Worm (Caenorhabditis elegans): Measurements from ENCODE around the gene Y37E11AL.2.

The Y37E11AL.2 gene

DNA sequence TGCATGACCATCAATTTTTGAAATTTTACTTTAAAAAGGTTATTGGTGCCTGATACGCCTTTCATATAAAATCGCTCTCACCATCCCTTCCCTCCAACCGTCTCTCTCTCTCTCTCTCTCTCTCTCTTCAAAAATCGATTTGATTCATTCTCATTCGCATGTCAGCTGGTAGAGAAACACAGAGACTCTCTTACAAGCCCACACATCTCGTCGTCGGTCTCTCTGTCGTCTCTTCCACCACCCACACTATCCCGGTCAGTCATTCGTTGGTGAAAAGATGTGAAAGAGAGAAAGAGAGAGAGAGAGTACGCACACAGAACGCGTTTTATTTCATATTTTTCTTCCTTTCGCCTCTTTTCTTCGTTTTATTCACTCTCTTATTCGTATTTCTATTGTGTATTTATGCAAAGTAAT, 44.1 kb downstream of the Y37E11AL.2 start (continued):
- TF ChIP-seq ztf-1 (GFP tag; conservative IDR thresholded peaks at IDR 0.05): no peak
- TF ChIP-seq sma-3 (GFP tag; optimal IDR thresholded peaks at IDR 0.05): peak; percentile 67
- TF ChIP-seq gmeb-1 (tag; optimal IDR thresholded peaks at IDR 0.05): peak; percentile 80
- no peak for TF ChIP-seq ceh-82 (tag; optimal IDR thresholded peaks at IDR 0.05)
- no peak for TF ChIP-seq nhr-12 (tag; optimal IDR thresholded peaks at IDR 0.05)
- TF ChIP-seq nhr-77 (tag; optimal IDR thresholded peaks at IDR 0.05): no peak
- no peak for TF ChIP-seq nhr-237 (tag; optimal IDR thresholded peaks at IDR 0.05)
- peak; percentile 42 for TF ChIP-seq snpc-4 (tag; optimal IDR thresholded peaks at IDR 0.05)
- TF ChIP-seq dmd-4 (tag; optimal IDR thresholded peaks at IDR 0.05): no peak
- peak; percentile 87 for TF ChIP-seq nhr-25 (tag; optimal IDR thresholded peaks at IDR 0.05)
- peak; percentile 77 for TF ChIP-seq lin-13 (GFP tag; optimal IDR thresholded peaks at IDR 0.05)
- no peak for TF ChIP-seq R02D3.7 (tag; optimal IDR thresholded peaks at IDR 0.05)
- TF ChIP-seq sem-4 (tag; optimal IDR thresholded peaks at IDR 0.05): peak; percentile 66
- peak; percentile 71 for TF ChIP-seq ztf-4 (tag; optimal IDR thresholded peaks at IDR 0.05)
- no peak for TF ChIP-seq nhr-23 (tag; optimal IDR thresholded peaks at IDR 0.05)
- TF ChIP-seq mab-5 (tag; optimal IDR thresholded peaks at IDR 0.05): peak; percentile 19

DNA sequence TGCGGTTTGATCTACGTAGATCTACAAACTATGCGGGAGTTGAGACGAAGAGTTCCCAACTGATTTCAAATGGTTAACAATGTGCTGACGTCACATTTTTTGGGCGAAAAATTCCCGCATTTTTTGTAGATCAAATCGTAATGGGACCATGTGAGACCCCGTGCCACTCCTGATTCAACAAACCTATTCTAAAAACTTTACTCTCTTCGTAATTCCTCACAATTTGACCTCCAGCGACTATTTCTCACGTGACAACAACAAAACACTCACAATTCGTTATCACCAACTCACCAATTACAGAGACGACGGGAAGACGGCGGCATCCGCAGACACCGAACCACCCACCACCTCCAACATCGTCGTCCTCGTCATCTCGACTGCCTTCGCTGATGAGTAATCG, 45.4 kb downstream of the Y37E11AL.2 start, which contains the start of gene siah-1:
Gene siah-1 (plus strand): TSS at position 301 of the 400 bp plus-strand sequence.
- TF ChIP-seq nhr-6 (tag; optimal IDR thresholded peaks at IDR 0.05): no peak
- TF ChIP-seq egl-27 (tag; optimal IDR thresholded peaks at IDR 0.05): no peak
- TF ChIP-seq sma-9 (GFP tag; optimal IDR thresholded peaks at IDR 0.05): no peak
- no peak for TF ChIP-seq sma-9 (tag; optimal IDR thresholded peaks at IDR 0.05)
- TF ChIP-seq gmeb-1 (tag; optimal IDR thresholded peaks at IDR 0.05): no peak
- no peak for TF ChIP-seq aly-2 (tag; optimal IDR thresholded peaks at IDR 0.05)
- TF ChIP-seq ZK546.5 (tag; optimal IDR thresholded peaks at IDR 0.05): no peak

DNA sequence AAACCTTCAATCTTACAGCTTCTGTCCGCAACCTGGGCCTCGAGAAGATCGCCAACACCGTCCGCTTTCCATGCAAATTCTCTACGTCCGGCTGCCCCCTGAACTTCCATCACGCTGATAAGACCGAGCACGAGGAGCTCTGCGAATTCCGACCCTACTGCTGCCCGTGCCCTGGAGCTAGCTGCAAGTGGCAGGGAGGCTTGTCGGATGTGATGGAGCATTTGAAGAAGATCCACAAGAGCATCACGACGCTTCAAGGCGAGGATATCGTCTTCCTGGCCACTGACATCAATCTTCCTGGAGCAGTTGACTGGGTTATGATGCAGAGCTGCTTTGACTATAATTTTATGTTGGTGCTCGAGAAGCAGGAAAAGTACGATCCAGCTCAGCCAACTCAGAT, 47.5 kb downstream of the Y37E11AL.2 start:
- TF ChIP-seq unc-62 (GFP tag; optimal IDR thresholded peaks at IDR 0.05): no peak
- TF ChIP-seq ama-1 (optimal IDR thresholded peaks at IDR 0.05): no peak
- no peak for TF ChIP-seq ztf-1 (GFP tag; conservative IDR thresholded peaks at IDR 0.05)
- TF ChIP-seq fos-1 (tag; optimal IDR thresholded peaks at IDR 0.05): no peak
- TF ChIP-seq R02D3.7 (tag; optimal IDR thresholded peaks at IDR 0.05): no peak
- TF ChIP-seq ceh-82 (tag; optimal IDR thresholded peaks at IDR 0.05): no peak
- no peak for TF ChIP-seq zag-1 (tag; optimal IDR thresholded peaks at IDR 0.05)
- no peak for TF ChIP-seq crh-2 (tag; optimal IDR thresholded peaks at IDR 0.05)
- no peak for TF ChIP-seq ZK546.5 (tag; optimal IDR thresholded peaks at IDR 0.05)
